Worm (Caenorhabditis elegans) whole organism, L1 larva: ENCODE data around the gene F42G2.5.

ENCODE experiments used
- C34B4.2 ChIP-seq: sonication (generic microtip); optimal IDR thresholded peaks from 2 replicates; lab custom pipeline; 2017; ENCODE audit warnings: mild to moderate bottlenecking, missing genetic modification characterization, missing compliant biosample characterization
- Y116A8C.19 ChIP-seq: sonication (generic microtip); optimal IDR thresholded peaks from 2 replicates; lab custom pipeline; 2016; ENCODE audit warnings: missing compliant biosample characterization, missing genetic modification characterization, borderline replicate concordance
- aly-2 ChIP-seq: fragments of 150-350 bp; optimal IDR thresholded peaks from 2 replicates; lab custom pipeline; 2014; ENCODE audit warnings: missing biosample characterization, missing genetic modification characterization
- ama-1 ChIP-seq: fragments of 150-350 bp; optimal IDR thresholded peaks from 2 replicates; lab custom pipeline; 2014
- blmp-1 ChIP-seq: fragments of 150-350 bp; optimal IDR thresholded peaks from 2 replicates; lab custom pipeline; 2014; ENCODE audit warnings: missing biosample characterization, missing genetic modification characterization
- fos-1 ChIP-seq: fragments of 150-350 bp; optimal IDR thresholded peaks from 2 replicates; lab custom pipeline; 2014; ENCODE audit warnings: missing biosample characterization, missing genetic modification characterization
- lin-39 ChIP-seq: fragments of 150-350 bp; optimal IDR thresholded peaks from 2 replicates; lab custom pipeline; 2014; ENCODE audit warnings: missing biosample characterization, missing genetic modification reagents, missing genetic modification characterization
- nhr-28 ChIP-seq: fragments of 150-350 bp; optimal IDR thresholded peaks from 2 replicates; lab custom pipeline; 2014; ENCODE audit warnings: missing biosample characterization, missing genetic modification characterization
- nhr-77 ChIP-seq: fragments of 150-350 bp; optimal IDR thresholded peaks from 2 replicates; lab custom pipeline; 2014; ENCODE audit warnings: missing biosample characterization, missing genetic modification characterization
- snpc-4 ChIP-seq: fragments of 150-350 bp; optimal IDR thresholded peaks from 2 replicates; lab custom pipeline; 2014; ENCODE audit warnings: missing biosample characterization, missing genetic modification characterization

DNA sequence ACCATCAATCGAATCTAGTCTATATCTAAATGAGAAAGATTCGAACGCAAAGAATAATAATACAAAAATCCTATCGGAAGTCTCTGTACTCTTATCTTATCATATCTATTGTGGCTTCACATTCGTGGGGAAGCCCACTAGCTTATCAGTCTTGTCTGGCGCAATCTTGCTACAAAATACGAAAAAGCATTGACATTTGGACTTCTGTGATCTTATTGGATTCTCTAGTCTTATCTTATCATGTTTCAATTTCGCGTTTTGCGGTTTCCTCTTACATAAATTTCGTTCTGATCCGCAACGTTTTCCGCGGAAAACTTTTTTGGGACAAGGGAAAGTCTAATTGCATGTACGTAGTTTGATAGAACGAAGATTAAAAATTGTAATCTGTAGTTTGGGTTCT, 18.0 kb downstream of the F42G2.5 start:
- no peak for TF ChIP-seq fos-1 (tag; lab: Kevin White, UChicago)
- TF ChIP-seq nhr-28 (tag; lab: Kevin White, UChicago): no peak
- TF ChIP-seq aly-2 (tag; lab: Kevin White, UChicago): no peak
- TF ChIP-seq ama-1 (lab: Kevin White, UChicago): no peak
- TF ChIP-seq nhr-77 (tag; lab: Kevin White, UChicago): no peak
- no peak for TF ChIP-seq C34B4.2
- no peak for TF ChIP-seq snpc-4 (tag; lab: Kevin White, UChicago)
- TF ChIP-seq lin-39 (tag; lab: Kevin White, UChicago): no peak
- TF ChIP-seq Y116A8C.19 (tag; lab: Kevin White, UChicago): no peak
- peak; percentile 92 for TF ChIP-seq blmp-1
